Fruit fly (Drosophila melanogaster) whole organism, embryonic: Measurements from ENCODE around the gene Syx5.

ENCODE experiments used
- Atf-2 ChIP-seq: fragments of 200-800 bp; sonication (Bioruptor generic); optimal IDR thresholded peaks from 2 replicates; lab custom pipeline; 2016; ENCODE audit warnings: missing biosample characterization, missing genetic modification characterization
- CG11085 ChIP-seq: fragments of 200-800 bp; sonication (Bioruptor generic); IDR thresholded peaks from 2 replicates; pipeline ENCODE4 v1.3.6; 2022; ENCODE audit warnings: missing biosample characterization, missing genetic modification characterization
- CG11247 ChIP-seq: fragments of 200-800 bp; sonication (Bioruptor generic); IDR thresholded peaks from 2 replicates; pipeline ENCODE4 v1.3.6; 2022; ENCODE audit warnings: missing biosample characterization, missing genetic modification characterization
- CG12659 ChIP-seq: fragments of 200-800 bp; sonication (Bioruptor generic); optimal IDR thresholded peaks from 3 replicates; lab custom pipeline; 2017; ENCODE audit warnings: mild to moderate bottlenecking, missing biosample characterization, missing genetic modification reagents, missing genetic modification characterization
- CG12769 ChIP-seq: fragments of 200-800 bp; sonication (Bioruptor generic); optimal IDR thresholded peaks from 2 replicates; lab custom pipeline; 2019; ENCODE audit warnings: missing biosample characterization, mild to moderate bottlenecking, missing genetic modification characterization, moderate library complexity
- CG13894 ChIP-seq: fragments of 200-800 bp; sonication (Bioruptor generic); optimal IDR thresholded peaks from 3 replicates; lab custom pipeline; 2018; ENCODE audit warnings: missing biosample characterization, mild to moderate bottlenecking, missing genetic modification characterization, moderate library complexity
- CG15269 ChIP-seq: fragments of 200-800 bp; sonication (Bioruptor generic); optimal IDR thresholded peaks from 2 replicates; lab custom pipeline; 2018; ENCODE audit warnings: missing biosample characterization, mild to moderate bottlenecking, missing genetic modification characterization, moderate library complexity
- CG18764 ChIP-seq: fragments of 200-800 bp; sonication (Bioruptor generic); optimal IDR thresholded peaks from 3 replicates; lab custom pipeline; 2016; ENCODE audit warnings: missing biosample characterization, missing genetic modification characterization
- CG2202 ChIP-seq: fragments of 200-800 bp; sonication (Bioruptor generic); optimal IDR thresholded peaks from 2 replicates; lab custom pipeline; 2018; ENCODE audit warnings: missing biosample characterization, mild to moderate bottlenecking, missing genetic modification characterization
- CG30020 ChIP-seq: fragments of 200-800 bp; optimal IDR thresholded peaks from 2 replicates; lab custom pipeline; 2019; ENCODE audit warnings: missing biosample characterization, mild to moderate bottlenecking, missing genetic modification characterization, moderate library complexity
- CG32772 ChIP-seq: fragments of 200-800 bp; sonication (Bioruptor generic); IDR thresholded peaks from 2 replicates; pipeline ENCODE4 v1.3.6; 2022; ENCODE audit warnings: missing biosample characterization, missing genetic modification characterization
- CG4424 ChIP-seq: fragments of 200-800 bp; sonication (Bioruptor generic); optimal IDR thresholded peaks from 3 replicates; lab custom pipeline; 2016; ENCODE audit warnings: missing biosample characterization, missing genetic modification characterization
- CG4617 ChIP-seq: fragments of 200-800 bp; sonication (Bioruptor generic); optimal IDR thresholded peaks from 3 replicates; lab custom pipeline; 2016; ENCODE audit warnings: missing biosample characterization, missing genetic modification characterization, borderline replicate concordance
- CG4707 ChIP-seq: fragments of 200-800 bp; sonication (Bioruptor generic); optimal IDR thresholded peaks from 2 replicates; lab custom pipeline; 2018; ENCODE audit warnings: missing biosample characterization, mild to moderate bottlenecking, missing genetic modification characterization, moderate library complexity
- CG7556 ChIP-seq: fragments of 200-800 bp; sonication (Bioruptor generic); optimal IDR thresholded peaks from 2 replicates; lab custom pipeline; 2017; ENCODE audit warnings: missing biosample characterization, mild to moderate bottlenecking, missing genetic modification characterization
- CG8359 ChIP-seq: fragments of 200-800 bp; sonication (Bioruptor generic); optimal IDR thresholded peaks from 2 replicates; lab custom pipeline; 2017; ENCODE audit warnings: missing biosample characterization, mild to moderate bottlenecking, missing genetic modification characterization, borderline replicate concordance
- CG9876 ChIP-seq: fragments of 200-800 bp; sonication (Bioruptor generic); optimal IDR thresholded peaks from 2 replicates; lab custom pipeline; 2016; ENCODE audit warnings: missing biosample characterization, missing genetic modification characterization
- Dip2 ChIP-seq: fragments of 200-800 bp; sonication (Bioruptor generic); IDR thresholded peaks from 2 replicates; pipeline ENCODE4 v1.3.6; 2022; ENCODE audit warnings: missing biosample characterization, missing genetic modification characterization
- Hey ChIP-seq: fragments of 200-800 bp; sonication (Bioruptor generic); optimal IDR thresholded peaks from 3 replicates; lab custom pipeline; 2018; ENCODE audit warnings: missing biosample characterization, mild to moderate bottlenecking, missing genetic modification characterization
- Hr3 ChIP-seq: fragments of 200-800 bp; sonication (Bioruptor generic); optimal IDR thresholded peaks from 3 replicates; lab custom pipeline; 2016; ENCODE audit warnings: missing biosample characterization, missing genetic modification characterization
- Hr39 ChIP-seq: fragments of >200 bp; optimal IDR thresholded peaks from 2 replicates; lab custom pipeline; 2017
- Lpt ChIP-seq: fragments of >200 bp; optimal IDR thresholded peaks from 2 replicates; lab custom pipeline; 2018; ENCODE audit warnings: missing biosample characterization, missing genetic modification characterization
- Med ChIP-seq: fragments of 200-800 bp; sonication (Bioruptor generic); peaks from one replicate; lab custom pipeline; 2016; ENCODE audit warnings: missing biosample characterization, missing genetic modification characterization, mild to moderate bottlenecking, inconsistent platforms, moderate library complexity
- Myb ChIP-seq: fragments of 200-800 bp; sonication (Bioruptor generic); optimal IDR thresholded peaks from 2 replicates; lab custom pipeline; 2016; ENCODE audit warnings: missing biosample characterization, missing genetic modification characterization
- Nf-YA ChIP-seq: fragments of 200-800 bp; sonication (Bioruptor generic); IDR thresholded peaks from 2 replicates; pipeline ENCODE4 v1.3.6; 2022; ENCODE audit warnings: missing biosample characterization, missing genetic modification characterization
- Oli ChIP-seq: fragments of 200-800 bp; sonication (Bioruptor generic); optimal IDR thresholded peaks from 2 replicates; lab custom pipeline; 2018; ENCODE audit warnings: missing biosample characterization, mild to moderate bottlenecking, missing genetic modification characterization, moderate library complexity
- Opbp ChIP-seq: fragments of 200-800 bp; sonication (Bioruptor generic); IDR thresholded peaks from 3 replicates; pipeline ENCODE4 v1.3.6; 2022; ENCODE audit warnings: missing biosample characterization, missing genetic modification characterization; ENCODE audit not compliant: partially characterized antibody
- Rfx ChIP-seq: fragments of 200-800 bp; sonication (Bioruptor generic); IDR thresholded peaks from 2 replicates; pipeline ENCODE4 v1.3.6; 2022; ENCODE audit warnings: missing biosample characterization, missing genetic modification characterization
- Side ChIP-seq: fragments of 200-800 bp; sonication (Bioruptor generic); optimal IDR thresholded peaks from 2 replicates; lab custom pipeline; 2016; ENCODE audit warnings: missing biosample characterization, missing genetic modification characterization
- Sox100B ChIP-seq: fragments of 200-800 bp; sonication (Bioruptor generic); optimal IDR thresholded peaks from 3 replicates; lab custom pipeline; 2018; ENCODE audit warnings: missing biosample characterization, mild to moderate bottlenecking, missing genetic modification characterization
- Spps ChIP-seq: fragments of 200-800 bp; sonication (Bioruptor generic); optimal IDR thresholded peaks from 2 replicates; lab custom pipeline; 2018; ENCODE audit warnings: missing biosample characterization, mild to moderate bottlenecking, missing genetic modification characterization
- chn ChIP-seq: fragments of 200-800 bp; sonication (Bioruptor generic); optimal IDR thresholded peaks from 2 replicates; lab custom pipeline; 2016; ENCODE audit warnings: missing biosample characterization, missing genetic modification characterization
- dimm ChIP-seq: fragments of 200-800 bp; sonication (Bioruptor generic); IDR thresholded peaks from 2 replicates; pipeline ENCODE4 v1.3.6; 2022; ENCODE audit warnings: missing biosample characterization, missing genetic modification characterization
- fd3F ChIP-seq: fragments of 200-800 bp; sonication (Bioruptor generic); optimal IDR thresholded peaks from 2 replicates; lab custom pipeline; 2018; ENCODE audit warnings: missing biosample characterization, mild to moderate bottlenecking, missing genetic modification characterization, moderate library complexity
- fd96Cb ChIP-seq: fragments of 200-800 bp; sonication (Bioruptor generic); optimal IDR thresholded peaks from 2 replicates; lab custom pipeline; 2018; ENCODE audit warnings: missing biosample characterization, mild to moderate bottlenecking, missing genetic modification characterization, moderate library complexity
- hkb ChIP-seq, 2 experiments: fragments of 200-800 bp in 1 of 2; fragments of >200 bp in 1 of 2; sonication (Bioruptor generic) in 1 of 2; IDR thresholded peaks in 1 of 2; optimal IDR thresholded peaks in 1 of 2; 2 replicates each; pipeline versions ENCODE4 v1.3.6 to Lab custom; 2017 to 2022; ENCODE audit warnings: missing biosample characterization in 1 of 2, missing genetic modification characterization in 1 of 2
- jing ChIP-seq: fragments of 200-800 bp; sonication (Bioruptor generic); optimal IDR thresholded peaks from 2 replicates; lab custom pipeline; 2018; ENCODE audit warnings: missing biosample characterization, mild to moderate bottlenecking, missing genetic modification characterization
- kay ChIP-seq: fragments of 200-800 bp; sonication (Bioruptor generic); optimal IDR thresholded peaks from 2 replicates; lab custom pipeline; 2016; ENCODE audit warnings: missing biosample characterization, missing genetic modification characterization
- lab ChIP-seq: fragments of 200-800 bp; sonication (Bioruptor generic); optimal IDR thresholded peaks from 3 replicates; lab custom pipeline; 2017; ENCODE audit warnings: missing biosample characterization, missing genetic modification characterization, mild to moderate bottlenecking, moderate library complexity, missing genetic modification reagents
- nau ChIP-seq: fragments of 200-800 bp; sonication (Bioruptor generic); optimal IDR thresholded peaks from 3 replicates; lab custom pipeline; 2017; ENCODE audit warnings: missing biosample characterization, mild to moderate bottlenecking, missing genetic modification characterization, missing genetic modification reagents
- oc ChIP-seq: fragments of 200-800 bp; sonication (Bioruptor generic); optimal IDR thresholded peaks from 2 replicates; lab custom pipeline; 2018; ENCODE audit warnings: missing biosample characterization, mild to moderate bottlenecking, missing genetic modification characterization, moderate library complexity
- org-1 ChIP-seq: fragments of 200-800 bp; sonication (Bioruptor generic); optimal IDR thresholded peaks from 2 replicates; lab custom pipeline; 2017; ENCODE audit warnings: missing biosample characterization, missing genetic modification characterization
- pho ChIP-seq: fragments of 200-800 bp; sonication (Bioruptor generic); optimal IDR thresholded peaks from 2 replicates; lab custom pipeline; 2016; ENCODE audit warnings: missing biosample characterization, missing genetic modification characterization
- tna ChIP-seq: fragments of 200-800 bp; sonication (Bioruptor generic); IDR thresholded peaks from 2 replicates; pipeline ENCODE4 v1.3.6; 2022; ENCODE audit warnings: missing biosample characterization, missing genetic modification characterization; ENCODE audit not compliant: partially characterized antibody
- toy ChIP-seq: fragments of 200-800 bp; sonication (Bioruptor generic); IDR thresholded peaks from 2 replicates; pipeline ENCODE4 v1.3.6; 2022; ENCODE audit warnings: missing biosample characterization, missing genetic modification characterization
- trh ChIP-seq: fragments of 200-800 bp; sonication (Bioruptor generic); optimal IDR thresholded peaks from 2 replicates; lab custom pipeline; 2016; ENCODE audit warnings: missing biosample characterization, missing genetic modification characterization
- tx ChIP-seq: fragments of 200-800 bp; sonication (Bioruptor generic); optimal IDR thresholded peaks from 2 replicates; lab custom pipeline; 2016; ENCODE audit warnings: missing biosample characterization, missing genetic modification characterization
- unpg ChIP-seq: fragments of 200-800 bp; sonication (Bioruptor generic); optimal IDR thresholded peaks from 3 replicates; lab custom pipeline; 2018; ENCODE audit warnings: missing biosample characterization, mild to moderate bottlenecking, missing genetic modification characterization, moderate library complexity

The Syx5 gene

DNA sequence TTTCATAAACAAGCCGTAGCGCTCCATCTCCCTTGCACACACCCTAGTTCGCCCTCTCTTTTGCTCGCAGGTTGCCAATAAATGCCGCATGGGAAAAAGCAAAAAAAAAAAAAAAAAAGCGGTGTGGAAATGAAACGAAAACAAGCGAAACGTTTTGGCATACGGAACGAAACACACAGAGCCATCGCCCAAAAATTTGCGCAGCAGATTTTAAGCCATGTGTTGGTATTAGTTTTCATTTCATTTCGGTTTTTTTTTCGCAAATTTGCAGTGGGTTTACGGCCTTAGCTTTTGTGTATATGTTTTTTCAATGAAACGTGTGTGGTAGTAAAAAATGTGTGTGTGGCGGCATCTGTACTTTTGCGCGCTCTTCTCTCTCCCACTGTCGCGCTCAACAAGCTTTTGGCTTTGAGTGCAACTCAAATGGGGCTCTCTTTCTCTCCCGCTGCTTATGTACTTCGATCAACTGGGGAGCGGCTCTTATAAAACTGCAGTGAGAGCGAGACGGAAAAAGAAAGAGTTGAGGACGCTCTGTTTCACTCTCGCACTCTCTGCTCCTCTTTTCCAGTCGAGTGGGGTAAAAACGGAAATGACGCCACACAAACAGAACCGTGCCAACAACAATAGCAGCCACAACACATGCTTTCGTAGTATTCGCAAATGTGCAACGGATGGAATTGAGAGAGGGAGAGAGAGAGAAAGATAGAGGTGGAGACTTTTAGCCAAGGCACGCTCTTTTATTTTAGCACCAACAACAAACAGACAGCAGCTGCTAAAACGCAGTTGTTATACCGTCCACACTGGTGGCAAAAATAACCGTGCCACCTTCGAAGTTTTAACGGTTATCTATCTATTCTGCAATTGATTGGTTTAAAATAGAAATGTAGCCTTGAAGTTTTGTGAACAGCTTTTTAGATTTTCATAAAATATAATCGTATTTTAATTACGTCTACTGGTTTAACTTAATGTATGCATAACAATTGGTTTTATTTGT, 22.5 kb upstream of the Syx5 start (continued):
- TF ChIP-seq oc (no peak), CG8359 (no peak), hkb (optimal IDR thresholded peaks at IDR 0.05; lab: Kevin White, UChicago) (no peak), hkb (GFP tag; IDR thresholded peaks at IDR 0.05; lab: Robert Waterston, UW) (no peak), CG12659 (GFP tag; lab: Kevin White, UChicago) (peak; percentile 47), Hr3 (GFP tag; lab: Kevin White, UChicago) (no peak), Lpt (GFP tag; lab: Kevin White, UChicago) (no peak), CG30020 (tag; lab: Kevin White, UChicago) (no peak), CG2202 (tag; lab: Kevin White, UChicago) (no peak), Sox100B (GFP tag; lab: Kevin White, UChicago) (peak; percentile 25), dimm (GFP tag; lab: Robert Waterston, UW) (no peak), org-1 (GFP tag; lab: Kevin White, UChicago) (peak; percentile 52), unpg (GFP tag; lab: Kevin White, UChicago) (peak; percentile 51), Med (GFP tag; lab: Kevin White, UChicago) (peak; percentile 82), Side (GFP tag; lab: Kevin White, UChicago) (peak; percentile 63), tx (GFP tag; lab: Kevin White, UChicago) (peak; percentile 31), CG11247 (GFP tag; lab: Robert Waterston, UW) (no peak), Myb (GFP tag; lab: Kevin White, UChicago) (peak; percentile 3), Dip2 (GFP tag; lab: Robert Waterston, UW) (no peak), fd96Cb (tag; lab: Kevin White, UChicago) (peak; percentile 24), lab (GFP tag; lab: Kevin White, UChicago) (peak; percentile 85), Nf-YA (no peak), trh (GFP tag; lab: Kevin White, UChicago) (peak; percentile 36), CG11085 (GFP tag; lab: Robert Waterston, UW) (no peak), Oli (peak; percentile 56), CG12769 (tag; lab: Kevin White, UChicago) (peak; percentile 79), Hey (tag; lab: Kevin White, UChicago) (no peak), tna (no peak), Hr39 (lab: Kevin White, UChicago) (no peak), CG4707 (GFP tag; lab: Kevin White, UChicago) (peak; percentile 58), CG18764 (GFP tag; lab: Kevin White, UChicago) (no peak), CG13894 (tag; lab: Kevin White, UChicago) (peak; percentile 60), pho (GFP tag; lab: Kevin White, UChicago) (peak; percentile 64), Atf-2 (GFP tag; lab: Kevin White, UChicago) (peak; percentile 1), CG9876 (GFP tag; lab: Kevin White, UChicago) (peak; percentile 15), nau (GFP tag; lab: Kevin White, UChicago) (peak; percentile 51), CG4617 (GFP tag; lab: Kevin White, UChicago) (no peak), Opbp (GFP tag; lab: Robert Waterston, UW) (no peak), kay (GFP tag; lab: Kevin White, UChicago) (no peak), toy (GFP tag; lab: Robert Waterston, UW) (no peak), jing (GFP tag; lab: Kevin White, UChicago) (no peak), fd3F (no peak), CG32772 (GFP tag; lab: Robert Waterston, UW) (no peak), CG7556 (GFP tag; lab: Kevin White, UChicago) (peak; percentile 13), CG15269 (peak; percentile 77), Spps (tag; lab: Kevin White, UChicago) (no peak), Rfx (GFP tag; lab: Robert Waterston, UW) (no peak), chn (no peak), CG4424 (peak; percentile 39)
